Fruit fly (Drosophila melanogaster): Measurements from ENCODE around the gene CG9396.

The CG9396 gene

DNA sequence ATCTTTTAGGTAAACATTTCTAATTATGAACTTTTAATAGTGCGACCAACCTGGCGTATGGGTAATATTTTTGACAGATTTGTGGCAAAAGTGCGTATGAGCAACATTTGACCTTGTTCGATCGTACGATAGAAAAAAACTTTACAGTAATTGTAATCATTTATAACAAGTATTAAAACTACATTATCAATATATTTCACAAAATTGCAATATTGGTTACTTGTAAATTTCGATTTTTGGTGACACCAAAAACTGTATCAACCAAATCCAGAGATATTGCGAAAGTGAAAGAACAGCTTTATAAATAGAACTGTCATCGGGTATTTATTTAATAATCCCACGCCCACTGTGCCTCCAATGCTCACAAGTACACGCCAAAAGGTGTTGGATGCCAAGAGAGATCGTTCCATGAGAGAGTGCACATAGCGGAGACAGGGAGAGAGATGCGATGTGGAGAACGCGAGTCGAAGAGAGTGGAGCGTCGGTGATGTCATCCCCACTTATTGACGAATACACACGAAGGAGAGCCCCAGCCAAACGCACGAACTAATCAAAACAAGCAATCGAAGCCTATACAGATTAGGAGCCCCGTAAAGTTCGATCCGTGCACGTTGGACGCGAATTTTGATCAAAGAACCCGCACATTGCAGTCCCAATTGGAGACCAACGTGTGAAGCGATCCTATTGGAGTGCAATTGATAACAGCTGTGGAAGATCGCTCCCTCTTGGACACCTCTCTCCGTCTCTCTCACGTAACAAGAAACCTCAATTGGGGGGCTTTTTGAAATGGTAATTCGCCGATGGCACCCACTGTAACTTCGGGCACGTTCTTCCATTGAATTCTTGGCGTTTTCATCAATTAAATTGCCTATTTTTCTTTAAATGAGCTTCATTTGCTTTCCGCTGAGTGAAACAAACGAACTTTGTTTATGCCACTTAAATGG is 38.0 kb downstream of the CG9396 start (continued):
- TF ChIP-seq hb (GFP tag; IDR thresholded peaks at IDR 0.05; ENCODE audit: partially characterized antibody) (no peak), CG14050 (GFP tag; IDR thresholded peaks at IDR 0.05) (peak; percentile 74), Antp (GFP tag; optimal IDR thresholded peaks at IDR 0.05) (peak; percentile 87), prd (optimal IDR thresholded peaks at IDR 0.05) (no peak), prd (GFP tag; IDR thresholded peaks at IDR 0.05) (peak; percentile 90), ind (GFP tag; optimal IDR thresholded peaks at IDR 0.05) (peak; percentile 96), Drgx (GFP tag; IDR thresholded peaks at IDR 0.05) (peak; percentile 91), al (GFP tag; IDR thresholded peaks at IDR 0.05) (peak; percentile 86), nerfin-1 (tag; optimal IDR thresholded peaks at IDR 0.05) (peak; percentile 94), CG1233 (GFP tag; optimal IDR thresholded peaks at IDR 0.05) (peak; percentile 96), HLHmδ (GFP tag; optimal IDR thresholded peaks at IDR 0.05) (peak; percentile 39), hth (optimal IDR thresholded peaks at IDR 0.05) (no peak), CG11456 (GFP tag; IDR thresholded peaks at IDR 0.05) (peak; percentile 86), Camta (GFP tag; optimal IDR thresholded peaks at IDR 0.05) (peak; percentile 95), Pdp1 (GFP tag; optimal IDR thresholded peaks at IDR 0.05) (peak; percentile 84 to 96), lmd (GFP tag; IDR thresholded peaks at IDR 0.05) (peak; percentile 94), CG7839 (tag; optimal IDR thresholded peaks at IDR 0.05) (peak; percentile 97), CG17186 (GFP tag; optimal IDR thresholded peaks at IDR 0.05) (peak; percentile 79), CG13296 (GFP tag; optimal IDR thresholded peaks at IDR 0.05) (peak; percentile 98), ash1 (GFP tag; optimal IDR thresholded peaks at IDR 0.05) (peak; percentile 33), nau (GFP tag; optimal IDR thresholded peaks at IDR 0.05) (peak; percentile 98), insv (GFP tag; optimal IDR thresholded peaks at IDR 0.05) (peak; percentile 40 to 78), CG12942 (GFP tag; optimal IDR thresholded peaks at IDR 0.05) (peak; percentile 91), crc (GFP tag; optimal IDR thresholded peaks at IDR 0.05) (peak; percentile 86), CG10209 (GFP tag; optimal IDR thresholded peaks at IDR 0.05) (peak; percentile 97), da (GFP tag; optimal IDR thresholded peaks at IDR 0.05) (peak; percentile 66), cg (GFP tag; optimal IDR thresholded peaks at IDR 0.05) (no peak), HmgZ (tag; optimal IDR thresholded peaks at IDR 0.05) (peak; percentile 86), tin (GFP tag; optimal IDR thresholded peaks at IDR 0.05) (peak; percentile 94), grau (tag; optimal IDR thresholded peaks at IDR 0.05) (peak; percentile 95), Abd-B (GFP tag; optimal IDR thresholded peaks at IDR 0.05) (peak; percentile 94), CG18262 (tag; optimal IDR thresholded peaks at IDR 0.05) (peak; percentile 99), Max (GFP tag; optimal IDR thresholded peaks at IDR 0.05) (peak; percentile 94), E2f2 (GFP tag; IDR thresholded peaks at IDR 0.05) (peak; percentile 73), CG13123 (GFP tag; optimal IDR thresholded peaks at IDR 0.05) (peak; percentile 87), tup (GFP tag; optimal IDR thresholded peaks at IDR 0.05) (peak; percentile 65), ara (GFP tag; IDR thresholded peaks at IDR 0.05) (peak; percentile 77), oc (tag; optimal IDR thresholded peaks at IDR 0.05) (peak; percentile 62), CG2199 (GFP tag; IDR thresholded peaks at IDR 0.05) (no peak; the same call in 2 of the 3 replicates), CG6254 (GFP tag; optimal IDR thresholded peaks at IDR 0.05) (peak; percentile 89), Rx (GFP tag; IDR thresholded peaks at IDR 0.05) (peak; percentile 53; the same call in 1 of the 2 replicates), zen2 (GFP tag; IDR thresholded peaks at IDR 0.05; ENCODE audit: partially characterized antibody) (no peak; the same call in 2 of the 3 replicates), Mes4 (GFP tag; optimal IDR thresholded peaks at IDR 0.05) (peak; percentile 89), Dad (GFP tag; optimal IDR thresholded peaks at IDR 0.05) (peak; percentile 92), Xbp1 (GFP tag; optimal IDR thresholded peaks at IDR 0.05) (peak; percentile 95), CG17912 (GFP tag; optimal IDR thresholded peaks at IDR 0.05) (peak; percentile 75), exex (tag; optimal IDR thresholded peaks at IDR 0.05) (peak; percentile 44), CG2712 (tag; optimal IDR thresholded peaks at IDR 0.05) (peak; percentile 96)

Measured in whole organism, embryonic.